Worm (Caenorhabditis elegans): ENCODE measurements around the gene C18A3.7.

The C18A3.7 gene

ce11 chrII:5772547-5773142, 42.4 kb upstream of the C18A3.7 start (continued):
- TF ChIP-seq unc-62 (GFP tag; optimal IDR thresholded peaks at IDR 0.05): no peak
- TF ChIP-seq tbp1 (GFP tag; optimal IDR thresholded peaks at IDR 0.05): peak; percentile 95
- TF ChIP-seq tlf-1 (GFP tag; optimal IDR thresholded peaks at IDR 0.05): peak; percentile 7
- TF ChIP-seq nfyb-1 (GFP tag; IDR thresholded peaks at IDR 0.05): peak; percentile 83
- TF ChIP-seq ekl-4 (GFP tag; IDR thresholded peaks at IDR 0.05): 0 out of 2 replicates have a peak, but pooled peaks have one; percentile 11
- 0 out of 2 replicates have a peak, but pooled peaks have one; percentile 40 for TF ChIP-seq pbrm-1 (GFP tag; IDR thresholded peaks at IDR 0.05)
- TF ChIP-seq him-1 (tag; optimal IDR thresholded peaks at IDR 0.05): peak; percentile 80
- TF ChIP-seq ZK185.1 (tag; optimal IDR thresholded peaks at IDR 0.05; ENCODE audit: poor library complexity, severe bottlenecking): peak; percentile 31
- peak; percentile 64 for TF ChIP-seq rpc-1 (optimal IDR thresholded peaks at IDR 0.05)
- TF ChIP-seq rpc-1 (tag; optimal IDR thresholded peaks at IDR 0.05): peak; percentile 81
- TF ChIP-seq attf-5 (GFP tag; optimal IDR thresholded peaks at IDR 0.05): peak; percentile 35
- 0 out of 2 replicates have a peak, but pooled peaks have one; percentile 8 for TF ChIP-seq lir-1 (GFP tag; conservative IDR thresholded peaks at IDR 0.05)
- TF ChIP-seq B0261.1 (tag; optimal IDR thresholded peaks at IDR 0.05): peak; percentile 90
- peak; percentile 73; the same call in 1 of the 2 replicates for TF ChIP-seq ztf-6 (GFP tag; IDR thresholded peaks at IDR 0.05)
- peak; percentile 26 for TF ChIP-seq lin-40 (tag; optimal IDR thresholded peaks at IDR 0.05)
- no peak for TF ChIP-seq sptf-2 (GFP tag; optimal IDR thresholded peaks at IDR 0.05)
- no peak for TF ChIP-seq ets-4 (GFP tag; optimal IDR thresholded peaks at IDR 0.05)
- TF ChIP-seq let-526 (GFP tag; IDR thresholded peaks at IDR 0.05): peak; percentile 68; the same call in 1 of the 2 replicates
- peak; percentile 56; the same call in 1 of the 2 replicates for TF ChIP-seq Y53F4B.3 (GFP tag; IDR thresholded peaks at IDR 0.05)
- 0 out of 2 replicates have a peak, but pooled peaks have one; percentile 54 for TF ChIP-seq K11D2.4 (GFP tag; IDR thresholded peaks at IDR 0.05)
- peak; percentile 2 for TF ChIP-seq repo-1 (tag; optimal IDR thresholded peaks at IDR 0.05)
- TF ChIP-seq nhr-90 (tag; optimal IDR thresholded peaks at IDR 0.05): peak; percentile 58
- no peak for TF ChIP-seq ceh-91 (GFP tag; IDR thresholded peaks at IDR 0.05)
- TF ChIP-seq die-1 (tag; optimal IDR thresholded peaks at IDR 0.05): peak; percentile 66
- no peak for TF ChIP-seq hlh-26 (GFP tag; conservative IDR thresholded peaks at IDR 0.05)

DNA sequence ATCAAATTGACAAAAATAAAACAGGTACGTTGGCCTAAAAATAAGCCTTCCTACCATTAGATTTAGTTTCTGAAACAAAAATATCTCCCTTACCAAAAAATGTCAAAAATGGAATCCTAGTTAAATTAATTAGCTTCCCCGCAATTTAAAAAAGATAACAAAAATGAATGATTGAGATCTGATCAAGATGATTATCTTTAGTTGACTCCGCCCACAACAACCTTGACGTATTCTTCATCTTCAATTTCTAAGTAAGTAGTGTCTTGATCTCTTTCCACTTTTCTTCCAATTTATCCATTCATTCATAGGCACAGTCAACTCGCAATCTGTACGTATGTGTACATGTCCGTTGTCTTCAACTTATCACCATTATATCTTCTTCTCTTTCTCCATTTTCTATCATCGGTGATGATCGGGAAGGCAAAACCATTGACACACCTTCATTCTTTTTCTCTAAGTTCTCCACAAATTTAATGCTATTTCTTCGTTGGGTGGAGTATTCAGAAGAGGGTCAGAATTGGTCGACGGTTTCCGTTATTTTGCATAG, 38.1 kb upstream of the C18A3.7 start:
- no peak for TF ChIP-seq hrde-1 (tag; optimal IDR thresholded peaks at IDR 0.05; ENCODE audit: borderline replicate concordance)
- no peak for TF ChIP-seq mxl-1 (tag; optimal IDR thresholded peaks at IDR 0.05)
- no peak for TF ChIP-seq ceh-40 (GFP tag; IDR thresholded peaks at IDR 0.05)

- TF ChIP-seq xnd-1 (tag; optimal IDR thresholded peaks at IDR 0.05) (no peak), rec-8 (tag; optimal IDR thresholded peaks at IDR 0.05) (no peak), ekl-4 (GFP tag; IDR thresholded peaks at IDR 0.05) (no peak), tlf-1 (GFP tag; optimal IDR thresholded peaks at IDR 0.05) (no peak), dpff-1 (tag; optimal IDR thresholded peaks at IDR 0.05) (no peak), B0261.1 (tag; optimal IDR thresholded peaks at IDR 0.05) (no peak), ceh-27 (GFP tag; optimal IDR thresholded peaks at IDR 0.05) (no peak), aptf-2 (GFP tag; conservative IDR thresholded peaks at IDR 0.05) (no peak), T26A5.8 (tag; optimal IDR thresholded peaks at IDR 0.05) (no peak)
These were observed 35.1 kb upstream of the C18A3.7 start, which contains the start of gene ifb-1 for ce11 chrII:5765318-5765717. ifb-1 (plus strand) TSS chrII:5765618.

All from whole organism, young adult.